Worm (Caenorhabditis elegans) whole organism, L4/young adult: ENCODE results near the gene tag-191.

Source experiments
- dao-5 ChIP-seq: sonication (generic microtip); optimal IDR thresholded peaks from 2 replicates; lab custom pipeline; 2016; ENCODE audit warnings: missing genotype, missing genetic modification characterization, moderate library complexity, missing compliant biosample characterization
- him-1 ChIP-seq: sonication (generic microtip); optimal IDR thresholded peaks from 2 replicates; lab custom pipeline; 2016; ENCODE audit warnings: missing genotype, missing genetic modification reagents, missing genetic modification characterization, missing compliant biosample characterization

DNA sequence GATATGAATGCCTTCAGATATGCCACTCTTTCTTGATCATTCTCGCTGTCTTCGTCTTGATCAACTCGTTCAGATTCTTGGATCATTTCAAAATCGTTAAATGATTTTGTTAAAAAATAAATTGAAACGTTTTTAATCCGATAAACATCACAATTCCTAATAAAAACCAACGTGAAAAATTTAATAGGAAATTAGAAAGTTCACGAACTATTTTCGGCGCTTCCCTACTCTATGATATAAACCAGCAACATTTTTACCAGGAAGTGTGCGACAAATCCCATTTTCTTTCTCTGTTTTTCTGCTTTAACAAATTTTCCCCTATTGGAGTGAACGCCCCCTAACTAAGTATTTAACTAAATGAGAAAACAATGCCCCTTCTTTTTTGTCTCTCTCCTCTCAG, 49.2 kb upstream of the tag-191 start, which contains the start of gene Y40H4A.2:
- no peak for TF ChIP-seq dao-5 (tag; lab: Kevin White, UChicago)
- no peak for TF ChIP-seq him-1 (tag; lab: Kevin White, UChicago)
